Worm (Caenorhabditis elegans) whole organism, young adult: ENCODE results near the gene zipt-15.

ENCODE experiments used
- D2030.7 ChIP-seq: fragments of 200-800 bp; sonication (Bioruptor generic); IDR thresholded peaks from 2 replicates; pipeline ENCODE4 v1.3.6; 2022; ENCODE audit warnings: missing genetic modification reagents, missing genetic modification characterization, missing compliant biosample characterization
- F10E7.11 ChIP-seq: sonication (generic microtip); optimal IDR thresholded peaks from 2 replicates; lab custom pipeline; 2017; ENCODE audit warnings: mild to moderate bottlenecking, missing genetic modification characterization, moderate library complexity, missing compliant biosample characterization
- F23B12.7 ChIP-seq: sonication (generic microtip); optimal IDR thresholded peaks from 2 replicates; lab custom pipeline; 2017; ENCODE audit warnings: missing genetic modification characterization, mild to moderate bottlenecking, missing compliant biosample characterization, antibody characterized with exemption, moderate library complexity; ENCODE audit not compliant: insufficient read depth
- F33H1.4 ChIP-seq: fragments of 200-800 bp; sonication (Bioruptor generic); IDR thresholded peaks from 2 replicates; pipeline ENCODE4 v1.3.6; 2022; ENCODE audit warnings: missing genetic modification reagents, missing genetic modification characterization, missing compliant biosample characterization
- F52B5.7 ChIP-seq: sonication (generic microtip); optimal IDR thresholded peaks from 2 replicates; lab custom pipeline; 2016; ENCODE audit warnings: mild to moderate bottlenecking, missing genetic modification characterization, missing compliant biosample characterization
- F57C9.4 ChIP-seq: sonication (generic microtip); optimal IDR thresholded peaks from 2 replicates; lab custom pipeline; 2017; ENCODE audit warnings: mild to moderate bottlenecking, missing genetic modification characterization, missing compliant biosample characterization
- K12H6.12 ChIP-seq: fragments of 200-800 bp; sonication (Bioruptor generic); optimal IDR thresholded peaks from 2 replicates; lab custom pipeline; 2018; ENCODE audit warnings: mild to moderate bottlenecking, missing genetic modification characterization, missing compliant biosample characterization
- ZK185.1 ChIP-seq: sonication (generic microtip); optimal IDR thresholded peaks from 2 replicates; lab custom pipeline; 2016; ENCODE audit warnings: mild to moderate bottlenecking, missing genetic modification characterization, missing compliant biosample characterization; ENCODE audit not compliant: poor library complexity, severe bottlenecking
- attf-3 ChIP-seq: fragments of 200-800 bp; sonication (Bioruptor generic); conservative IDR thresholded peaks from 2 replicates; pipeline ENCODE4 v1.3.6; 2022; ENCODE audit warnings: missing genetic modification reagents, missing genetic modification characterization, missing compliant biosample characterization
- attf-5 ChIP-seq: fragments of 200-800 bp; sonication (Bioruptor generic); optimal IDR thresholded peaks from 2 replicates; lab custom pipeline; 2018; ENCODE audit warnings: mild to moderate bottlenecking, missing genetic modification characterization, missing compliant biosample characterization
- attf-6 ChIP-seq: fragments of 200-800 bp; sonication (Bioruptor generic); IDR thresholded peaks from 2 replicates; pipeline ENCODE4 v1.3.6; 2022; ENCODE audit warnings: missing genetic modification reagents, missing genetic modification characterization, missing compliant biosample characterization
- bed-1 ChIP-seq: fragments of 200-800 bp; sonication (Bioruptor generic); IDR thresholded peaks from 2 replicates; pipeline ENCODE4 v1.3.6; 2022; ENCODE audit warnings: missing genetic modification reagents, missing genetic modification characterization, missing compliant biosample characterization
- ccch-3 ChIP-seq: fragments of 200-800 bp; sonication (Bioruptor generic); optimal IDR thresholded peaks from 2 replicates; lab custom pipeline; 2018; ENCODE audit warnings: mild to moderate bottlenecking, missing genetic modification characterization, missing compliant biosample characterization
- cebp-1 ChIP-seq, 2 experiments: fragments of 200-800 bp in 1 of 2; sonication (Bioruptor generic) in 1 of 2; sonication (generic microtip) in 1 of 2; IDR thresholded peaks in 1 of 2; optimal IDR thresholded peaks in 1 of 2; 2 replicates each; pipeline versions ENCODE4 v1.3.6 to Lab custom; 2017 to 2022; ENCODE audit warnings: missing compliant biosample characterization in 2 of 2, missing genetic modification characterization in 2 of 2, mild to moderate bottlenecking in 1 of 2, missing genetic modification reagents in 1 of 2, moderate library complexity in 1 of 2
- cebp-2 ChIP-seq: fragments of 200-800 bp; sonication (Bioruptor generic); IDR thresholded peaks from 2 replicates; pipeline ENCODE4 v1.3.6; 2022; ENCODE audit warnings: missing genetic modification characterization, missing compliant biosample characterization
- ceh-40 ChIP-seq: fragments of 200-800 bp; sonication (Bioruptor generic); IDR thresholded peaks from 2 replicates; pipeline ENCODE4 v1.3.6; 2022; ENCODE audit warnings: missing genetic modification characterization, missing compliant biosample characterization
- die-1 ChIP-seq: sonication (generic microtip); optimal IDR thresholded peaks from 2 replicates; lab custom pipeline; 2016; ENCODE audit warnings: missing genotype, mild to moderate bottlenecking, missing genetic modification characterization, missing compliant biosample characterization
- dpff-1 ChIP-seq: sonication (generic microtip); optimal IDR thresholded peaks from 2 replicates; lab custom pipeline; 2017; ENCODE audit warnings: mild to moderate bottlenecking, missing genetic modification characterization, missing compliant biosample characterization
- efl-1 ChIP-seq: fragments of 150-350 bp; optimal IDR thresholded peaks from 2 replicates; lab custom pipeline; 2014; ENCODE audit warnings: missing biosample characterization, missing genetic modification reagents, missing genetic modification characterization
- egl-44 ChIP-seq: fragments of 200-800 bp; sonication (Bioruptor generic); IDR thresholded peaks from 2 replicates; pipeline ENCODE4 v1.3.6; 2022; ENCODE audit warnings: missing genetic modification reagents, missing genetic modification characterization, missing compliant biosample characterization
- hsf-1 ChIP-seq: fragments of 200-800 bp; sonication (Bioruptor generic); IDR thresholded peaks from 2 replicates; pipeline ENCODE4 v1.3.6; 2022; ENCODE audit warnings: missing genetic modification reagents, missing genetic modification characterization, missing compliant biosample characterization
- let-607 ChIP-seq, 2 experiments: fragments of 200-800 bp in 1 of 2; sonication (Bioruptor generic) in 1 of 2; sonication (generic microtip) in 1 of 2; optimal IDR thresholded peaks; 2 replicates each; lab custom pipeline; 2016 to 2018; ENCODE audit warnings: mild to moderate bottlenecking in 2 of 2, missing compliant biosample characterization in 2 of 2, missing genetic modification characterization in 2 of 2, moderate library complexity in 2 of 2, missing genotype in 1 of 2
- lin-54 ChIP-seq: fragments of 200-800 bp; sonication (Bioruptor generic); optimal IDR thresholded peaks from 2 replicates; lab custom pipeline; 2018; ENCODE audit warnings: mild to moderate bottlenecking, missing genetic modification characterization, missing compliant biosample characterization
- lsl-1 ChIP-seq: fragments of 200-800 bp; sonication (Bioruptor generic); optimal IDR thresholded peaks from 2 replicates; lab custom pipeline; 2018; ENCODE audit warnings: mild to moderate bottlenecking, missing genetic modification characterization, moderate library complexity, missing compliant biosample characterization
- madf-10 ChIP-seq: sonication (generic microtip); optimal IDR thresholded peaks from 2 replicates; lab custom pipeline; 2016; ENCODE audit warnings: mild to moderate bottlenecking, missing genetic modification characterization, missing compliant biosample characterization
- madf-3 ChIP-seq: fragments of 200-800 bp; sonication (Bioruptor generic); IDR thresholded peaks from 2 replicates; pipeline ENCODE4 v1.3.6; 2022; ENCODE audit warnings: missing genetic modification reagents, missing genetic modification characterization, missing compliant biosample characterization
- mcd-1 ChIP-seq: fragments of 200-800 bp; sonication (Bioruptor generic); IDR thresholded peaks from 2 replicates; pipeline ENCODE4 v1.3.6; 2022; ENCODE audit warnings: missing genetic modification reagents, missing genetic modification characterization, missing compliant biosample characterization
- nfya-1 ChIP-seq: sonication (generic microtip); optimal IDR thresholded peaks from 2 replicates; lab custom pipeline; 2017; ENCODE audit warnings: antibody characterized with exemption, missing compliant biosample characterization, missing genetic modification characterization, borderline replicate concordance; ENCODE audit not compliant: insufficient read depth
- nhr-120 ChIP-seq: fragments of 200-800 bp; sonication (Bioruptor generic); IDR thresholded peaks from 2 replicates; pipeline ENCODE4 v1.3.6; 2022; ENCODE audit warnings: missing genetic modification characterization, missing compliant biosample characterization
- rcor-1 ChIP-seq: fragments of 200-800 bp; sonication (Bioruptor generic); IDR thresholded peaks from 2 replicates; pipeline ENCODE4 v1.3.6; 2022; ENCODE audit warnings: missing genetic modification reagents, missing genetic modification characterization, missing compliant biosample characterization
- snpc-1.3 ChIP-seq: sonication (generic microtip); optimal IDR thresholded peaks from 2 replicates; lab custom pipeline; 2017; ENCODE audit warnings: missing genetic modification characterization, mild to moderate bottlenecking, missing compliant biosample characterization, antibody characterized with exemption, moderate library complexity, missing genotype, missing genetic modification reagents; ENCODE audit not compliant: insufficient read depth
- tbp1 ChIP-seq: fragments of 200-800 bp; sonication (Bioruptor generic); optimal IDR thresholded peaks from 2 replicates; lab custom pipeline; 2018; ENCODE audit warnings: mild to moderate bottlenecking, missing genetic modification characterization, missing compliant biosample characterization
- xnd-1 ChIP-seq: sonication (generic microtip); optimal IDR thresholded peaks from 2 replicates; lab custom pipeline; 2016; ENCODE audit warnings: missing genotype, missing genetic modification reagents, missing genetic modification characterization, missing compliant biosample characterization
- zim-3 ChIP-seq: sonication (generic microtip); optimal IDR thresholded peaks from 2 replicates; lab custom pipeline; 2017; ENCODE audit warnings: mild to moderate bottlenecking, missing genetic modification characterization, moderate library complexity, missing compliant biosample characterization
- ztf-28 ChIP-seq: fragments of 200-800 bp; sonication (Bioruptor generic); IDR thresholded peaks from 2 replicates; pipeline ENCODE4 v1.3.6; 2022; ENCODE audit warnings: missing genetic modification reagents, missing genetic modification characterization, missing compliant biosample characterization

The zipt-15 gene

ce11 chrIV:813341-813740 lies 11.4 kb downstream of the zipt-15 start (continued):
- TF ChIP-seq egl-44 (GFP tag; lab: Robert Waterston, UW), result peak; percentile 48; the same call in 1 of the 2 replicates
- TF ChIP-seq, all 124 proteins: peak for 16; not testable (repeated sequence) for 108

DNA sequence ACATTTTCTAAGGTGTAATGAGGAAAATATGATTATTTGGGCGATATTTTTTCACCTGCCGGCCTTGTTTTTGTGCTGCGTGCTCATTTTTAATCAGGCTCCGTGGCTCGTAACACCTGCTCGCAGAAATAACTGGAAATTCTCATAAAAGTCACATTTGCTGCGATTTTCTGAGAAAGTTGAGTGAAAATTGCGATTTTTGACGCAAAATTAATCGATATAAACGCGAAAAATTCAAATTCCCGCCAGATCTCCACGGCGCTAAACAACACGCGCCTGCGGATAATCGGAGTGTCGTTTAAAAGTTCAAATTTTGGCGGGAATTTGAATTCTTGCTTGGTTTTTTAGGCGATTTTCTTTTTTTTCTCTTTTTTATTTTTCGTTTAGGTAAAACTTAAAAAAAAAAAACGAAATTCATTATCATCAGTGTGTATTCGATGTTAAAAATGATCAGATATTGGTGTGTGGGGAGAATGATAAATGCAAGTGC lies 17.7 kb downstream of the zipt-15 start, which contains the start of gene Y55F3BL.6:
Gene Y55F3BL.6, minus strand, starts transcription at position 51 of the 490 bp plus-strand sequence.
- no peak for TF ChIP-seq nhr-120
- no peak for TF ChIP-seq F23B12.7
- TF ChIP-seq cebp-1 (GFP tag; IDR thresholded peaks at IDR 0.05; lab: Robert Waterston, UW), result no peak
- peak; percentile 18 for TF ChIP-seq cebp-1 (tag; optimal IDR thresholded peaks at IDR 0.05; lab: Kevin White, UChicago)
- TF ChIP-seq ccch-3 (GFP tag; lab: Kevin White, UChicago), result no peak
- no peak for TF ChIP-seq die-1
- peak; percentile 5 for TF ChIP-seq tbp1
- TF ChIP-seq cebp-2 (GFP tag; lab: Robert Waterston, UW), result no peak
- TF ChIP-seq madf-10 (tag; lab: Kevin White, UChicago), result no peak
- TF ChIP-seq mcd-1, result peak; percentile 31; the same call in 1 of the 2 replicates
- no peak for TF ChIP-seq zim-3
- TF ChIP-seq let-607 (tag; optimal IDR thresholded peaks at IDR 0.05; lab: Kevin White, UChicago), result no peak
- 0 out of 2 replicates have a peak, but pooled peaks have one; percentile 52 for TF ChIP-seq hsf-1 (GFP tag; lab: Robert Waterston, UW)
- no peak for TF ChIP-seq F52B5.7 (tag; lab: Kevin White, UChicago)
- TF ChIP-seq lsl-1 (GFP tag; lab: Kevin White, UChicago), result peak; percentile 31
- TF ChIP-seq F10E7.11, result no peak
- TF ChIP-seq nfya-1 (tag; lab: Kevin White, UChicago), result no peak
- no peak for TF ChIP-seq K12H6.12 (tag; lab: Kevin White, UChicago)
- TF ChIP-seq F33H1.4 (GFP tag; lab: Robert Waterston, UW), result peak; percentile 23; the same call in 1 of the 2 replicates
- TF ChIP-seq attf-5 (GFP tag; lab: Kevin White, UChicago), result no peak
- no peak for TF ChIP-seq ceh-40 (GFP tag; lab: Robert Waterston, UW)
- peak; percentile 28 for TF ChIP-seq efl-1 (GFP tag; lab: Kevin White, UChicago)
- TF ChIP-seq ZK185.1 (tag; lab: Kevin White, UChicago), result no peak
- TF ChIP-seq bed-1 (GFP tag; lab: Robert Waterston, UW), result no peak
- TF ChIP-seq rcor-1 (GFP tag; lab: Robert Waterston, UW), result no peak
- no peak for TF ChIP-seq attf-6 (GFP tag; lab: Robert Waterston, UW)
- peak; percentile 85 for TF ChIP-seq attf-3 (GFP tag; lab: Robert Waterston, UW)
- no peak for TF ChIP-seq ztf-28 (GFP tag; lab: Robert Waterston, UW)
- no peak for TF ChIP-seq F57C9.4 (tag; lab: Kevin White, UChicago)
- TF ChIP-seq lin-54 (GFP tag; lab: Kevin White, UChicago), result peak; percentile 89
- TF ChIP-seq madf-3 (GFP tag; lab: Robert Waterston, UW), result 0 out of 2 replicates have a peak, but pooled peaks have one; percentile 50
- TF ChIP-seq, all 124 proteins: peak for 10

ce11 chrIV:805693-806092 lies 19.1 kb downstream of the zipt-15 start:
- no peak for TF ChIP-seq D2030.7 (GFP tag; lab: Robert Waterston, UW)
- TF ChIP-seq dpff-1 (tag; lab: Kevin White, UChicago), result no peak
- no peak for TF ChIP-seq xnd-1 (tag; lab: Kevin White, UChicago)
- no peak for TF ChIP-seq snpc-1.3 (tag; lab: Kevin White, UChicago)
- TF ChIP-seq lsl-1 (GFP tag; lab: Kevin White, UChicago), result no peak
- TF ChIP-seq mcd-1, result no peak
- no peak for TF ChIP-seq madf-3 (GFP tag; lab: Robert Waterston, UW)
- TF ChIP-seq, all 124 proteins: peak for 0
